Worm (Caenorhabditis elegans): ENCODE data around the gene knl-3.

knl-3 gene

DNA sequence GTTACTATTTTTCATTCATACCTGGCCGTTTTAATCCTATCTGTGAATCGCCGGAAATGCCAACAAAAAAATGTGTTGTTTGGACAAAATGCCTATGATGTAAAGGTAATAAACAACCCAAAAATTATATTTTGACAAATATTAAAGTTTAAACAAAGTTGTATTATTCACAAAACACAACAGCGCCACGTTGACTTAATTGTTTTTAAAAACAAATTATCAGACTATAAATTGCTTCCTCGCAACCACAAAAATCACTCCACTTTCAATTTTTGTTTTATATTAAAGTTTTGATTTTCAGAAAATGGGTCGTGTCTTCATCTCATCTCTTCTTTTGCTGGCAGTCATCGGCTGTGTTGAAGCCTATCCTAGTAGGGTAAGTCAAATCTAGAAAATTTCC is 38.3 kb downstream of the knl-3 start, which contains the start of gene Y32G9A.5:
Gene Y32G9A.5, plus strand, starts transcription at position 301 of the 400 bp plus-strand sequence.
- TF ChIP-seq nhr-21 (tag; optimal IDR thresholded peaks at IDR 0.05): no peak
- no peak for TF ChIP-seq ztf-4 (tag; optimal IDR thresholded peaks at IDR 0.05)
- no peak for TF ChIP-seq nhr-25 (tag; optimal IDR thresholded peaks at IDR 0.05)
- no peak for TF ChIP-seq nhr-237 (tag; optimal IDR thresholded peaks at IDR 0.05)
- TF ChIP-seq lsy-2 (tag; optimal IDR thresholded peaks at IDR 0.05): no peak
- TF ChIP-seq ZK546.5 (tag; optimal IDR thresholded peaks at IDR 0.05): no peak
- no peak for TF ChIP-seq ztf-11 (tag; optimal IDR thresholded peaks at IDR 0.05)
- no peak for TF ChIP-seq nhr-10 (tag; optimal IDR thresholded peaks at IDR 0.05)
- no peak for TF ChIP-seq zag-1 (tag; optimal IDR thresholded peaks at IDR 0.05)
- no peak for TF ChIP-seq nhr-129 (tag; optimal IDR thresholded peaks at IDR 0.05)
- no peak for TF ChIP-seq dmd-4 (tag; optimal IDR thresholded peaks at IDR 0.05)
- TF ChIP-seq snpc-4 (tag; optimal IDR thresholded peaks at IDR 0.05): no peak
- TF ChIP-seq Y55F3AM.14 (GFP tag; optimal IDR thresholded peaks at IDR 0.05): no peak
- TF ChIP-seq sem-4 (tag; optimal IDR thresholded peaks at IDR 0.05): no peak
- TF ChIP-seq sma-9 (GFP tag; optimal IDR thresholded peaks at IDR 0.05): no peak
- TF ChIP-seq sma-9 (tag; optimal IDR thresholded peaks at IDR 0.05): no peak
- TF ChIP-seq peb-1 (tag; optimal IDR thresholded peaks at IDR 0.05): no peak
- TF ChIP-seq blmp-1 (tag; optimal IDR thresholded peaks at IDR 0.05; ENCODE audit: insufficient read depth): no peak
- no peak for TF ChIP-seq unc-55 (GFP tag; optimal IDR thresholded peaks at IDR 0.05)
- no peak for TF ChIP-seq nhr-6 (tag; optimal IDR thresholded peaks at IDR 0.05)
- no peak for TF ChIP-seq crh-2 (tag; optimal IDR thresholded peaks at IDR 0.05)

- TF ChIP-seq sem-4 (tag; optimal IDR thresholded peaks at IDR 0.05) (no peak), nhr-10 (tag; optimal IDR thresholded peaks at IDR 0.05) (no peak), ztf-4 (tag; optimal IDR thresholded peaks at IDR 0.05) (no peak), Y55F3AM.14 (GFP tag; optimal IDR thresholded peaks at IDR 0.05) (no peak), nhr-129 (tag; optimal IDR thresholded peaks at IDR 0.05) (no peak), fos-1 (tag; optimal IDR thresholded peaks at IDR 0.05) (no peak), elt-3 (tag; optimal IDR thresholded peaks at IDR 0.05) (no peak), lin-11 (tag; optimal IDR thresholded peaks at IDR 0.05) (no peak)
These were observed 39.5 kb downstream of the knl-3 start, which contains the start of gene srp-3 for ce11 chrV:1908542-1908941. srp-3 (plus strand) TSS chrV:1908842.

DNA sequence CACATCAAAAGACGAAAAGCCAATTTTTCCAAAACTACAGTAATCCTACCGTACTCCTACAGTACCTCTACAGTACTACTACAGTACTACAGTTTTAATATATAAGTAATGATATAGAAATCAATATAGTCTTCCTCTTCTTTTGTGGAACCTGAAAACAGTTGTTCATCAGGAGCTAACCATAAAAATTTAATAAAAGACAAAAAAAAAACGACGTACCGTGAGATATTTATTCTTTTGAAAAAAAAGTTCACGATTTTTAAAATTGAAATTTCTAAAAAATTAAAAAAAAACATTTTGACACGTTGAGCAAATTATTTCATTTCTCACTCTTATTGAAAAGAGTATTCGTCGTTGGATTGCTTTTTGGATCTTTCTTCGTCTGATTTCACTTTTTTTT is 42.1 kb downstream of the knl-3 start, which contains the start of gene Y32G9A.3:
Gene Y32G9A.3, plus strand, starts transcription at position 301 of the 400 bp plus-strand sequence.
- no peak for TF ChIP-seq nhr-10 (tag; optimal IDR thresholded peaks at IDR 0.05)
- no peak for TF ChIP-seq lin-11 (tag; optimal IDR thresholded peaks at IDR 0.05)
- no peak for TF ChIP-seq ceh-82 (tag; optimal IDR thresholded peaks at IDR 0.05)
- TF ChIP-seq C34F6.9 (tag; optimal IDR thresholded peaks at IDR 0.05): no peak
- TF ChIP-seq ztf-1 (GFP tag; conservative IDR thresholded peaks at IDR 0.05): no peak
- no peak for TF ChIP-seq ceh-16 (tag; optimal IDR thresholded peaks at IDR 0.05)
- TF ChIP-seq ama-1 (optimal IDR thresholded peaks at IDR 0.05): no peak
- TF ChIP-seq nhr-12 (tag; optimal IDR thresholded peaks at IDR 0.05): no peak
- TF ChIP-seq ztf-4 (tag; optimal IDR thresholded peaks at IDR 0.05): no peak
- TF ChIP-seq ztf-11 (tag; optimal IDR thresholded peaks at IDR 0.05): no peak
- no peak for TF ChIP-seq unc-39 (tag; optimal IDR thresholded peaks at IDR 0.05)
- TF ChIP-seq F13H6.1 (tag; optimal IDR thresholded peaks at IDR 0.05): no peak
- no peak for TF ChIP-seq ZK546.5 (tag; optimal IDR thresholded peaks at IDR 0.05)
- TF ChIP-seq sma-3 (GFP tag; optimal IDR thresholded peaks at IDR 0.05): no peak
- no peak for TF ChIP-seq R02D3.7 (tag; optimal IDR thresholded peaks at IDR 0.05)
- no peak for TF ChIP-seq elt-3 (tag; optimal IDR thresholded peaks at IDR 0.05)
- TF ChIP-seq nhr-237 (tag; optimal IDR thresholded peaks at IDR 0.05): no peak
- no peak for TF ChIP-seq nhr-6 (tag; optimal IDR thresholded peaks at IDR 0.05)

- TF ChIP-seq alr-1 (tag; optimal IDR thresholded peaks at IDR 0.05) (no peak), lin-13 (GFP tag; optimal IDR thresholded peaks at IDR 0.05) (peak; percentile 34), skn-1 (tag; optimal IDR thresholded peaks at IDR 0.05) (no peak), gmeb-1 (tag; optimal IDR thresholded peaks at IDR 0.05) (peak; percentile 41), unc-39 (tag; optimal IDR thresholded peaks at IDR 0.05) (no peak), unc-55 (GFP tag; optimal IDR thresholded peaks at IDR 0.05) (peak; percentile 62), lin-11 (tag; optimal IDR thresholded peaks at IDR 0.05) (no peak), nhr-129 (tag; optimal IDR thresholded peaks at IDR 0.05) (peak; percentile 50), C34F6.9 (tag; optimal IDR thresholded peaks at IDR 0.05) (peak; percentile 67), nhr-21 (tag; optimal IDR thresholded peaks at IDR 0.05) (no peak), nhr-12 (tag; optimal IDR thresholded peaks at IDR 0.05) (no peak)
These were observed 49.1 kb downstream of the knl-3 start, which contains the start of gene Y32G9A.2 for ce11 chrV:1918030-1918559. Y32G9A.2 (plus strand) TSS chrV:1918509.

Measured in whole organism, L2 larva.